Worm (Caenorhabditis elegans) whole organism, early embryonic: ENCODE measurements around the gene F13A7.12.

Source experiments
- B0310.2 ChIP-seq: sonication (generic microtip); optimal IDR thresholded peaks from 2 replicates; lab custom pipeline; 2016; ENCODE audit warnings: mild to moderate bottlenecking, missing genetic modification characterization, missing compliant biosample characterization
- F13C5.2 ChIP-seq: sonication (generic microtip); optimal IDR thresholded peaks from 2 replicates; lab custom pipeline; 2017; ENCODE audit warnings: mild to moderate bottlenecking, missing genetic modification characterization, inconsistent platforms, missing compliant biosample characterization
- aly-1 ChIP-seq: sonication (generic microtip); optimal IDR thresholded peaks from 2 replicates; lab custom pipeline; 2016; ENCODE audit warnings: missing genetic modification characterization, missing compliant biosample characterization
- ama-1 ChIP-seq: fragments of 150-350 bp; optimal IDR thresholded peaks from 2 replicates; lab custom pipeline; 2014
- flt-1 ChIP-seq: fragments of 200-800 bp; sonication (Bioruptor generic); IDR thresholded peaks from 2 replicates; pipeline ENCODE4 v1.3.6; 2022; ENCODE audit warnings: missing genetic modification characterization, missing compliant biosample characterization
- hmg-4 ChIP-seq: fragments of 200-800 bp; sonication (Bioruptor generic); optimal IDR thresholded peaks from 2 replicates; lab custom pipeline; 2018; ENCODE audit warnings: mild to moderate bottlenecking, missing genetic modification characterization, missing compliant biosample characterization
- tbx-11 ChIP-seq: fragments of 200-800 bp; sonication (Bioruptor generic); IDR thresholded peaks from 2 replicates; pipeline ENCODE4 v1.3.6; 2022; ENCODE audit warnings: missing genetic modification characterization, missing compliant biosample characterization

- TF ChIP-seq ama-1 (lab: Kevin White, UChicago) = no peak
- no peak for TF ChIP-seq B0310.2 (tag; lab: Kevin White, UChicago)
- no peak for TF ChIP-seq flt-1
- TF ChIP-seq F13C5.2 (tag; lab: Kevin White, UChicago) = no peak
- no peak for TF ChIP-seq hmg-4 (GFP tag; lab: Kevin White, UChicago)
- TF ChIP-seq aly-1 = no peak
- no peak for TF ChIP-seq tbx-11 (GFP tag; lab: Robert Waterston, UW)
Observed at ce11 chrV:16437546-16437945, 41.7 kb downstream of the F13A7.12 start, which contains the start of gene F26D2.15.
